Worm (Caenorhabditis elegans): ENCODE measurements around the gene mrps-5.

ce11 chrV:12540018-12540417 is 23.3 kb upstream of the mrps-5 start:
- TF ChIP-seq dpl-1 (GFP tag; optimal IDR thresholded peaks at IDR 0.05) (no peak), sptf-1 (tag; optimal IDR thresholded peaks at IDR 0.05) (no peak), lsy-2 (tag; optimal IDR thresholded peaks at IDR 0.05) (no peak), lir-3 (tag; optimal IDR thresholded peaks at IDR 0.05; ENCODE audit: poor library complexity) (no peak), nhr-71 (tag; optimal IDR thresholded peaks at IDR 0.05) (no peak), unc-62 (GFP tag; optimal IDR thresholded peaks at IDR 0.05) (no peak)

Measured in whole organism, L1 larva.